Worm (Caenorhabditis elegans): ENCODE results near the gene cisd-3.1.
A peak's percentile ranks its signal among the peaks of the same experiment; 100 is the strongest.

cisd-3.1 gene

DNA sequence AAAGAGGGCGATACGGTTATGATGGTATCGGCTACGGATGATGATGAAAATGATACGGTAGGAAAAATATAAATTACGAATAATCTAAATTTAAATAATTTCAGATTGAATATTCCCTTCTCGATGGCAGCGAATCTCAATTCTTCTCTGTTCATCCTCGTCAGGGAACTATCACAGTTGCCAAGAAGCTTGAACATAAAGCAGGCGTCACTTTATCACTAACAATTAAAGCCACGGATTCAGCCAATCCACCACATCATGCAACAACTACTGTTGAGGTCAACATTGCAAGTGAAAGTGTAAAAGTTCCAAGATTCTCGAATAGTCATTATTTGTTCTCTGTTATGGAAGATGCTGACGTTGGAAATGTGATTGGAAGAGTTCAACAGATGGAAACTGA is 11.7 kb upstream of the cisd-3.1 start:
- TF ChIP-seq tbx-2 (tag; optimal IDR thresholded peaks at IDR 0.05) (no peak), nhr-237 (tag; optimal IDR thresholded peaks at IDR 0.05) (no peak), fkh-8 (tag; optimal IDR thresholded peaks at IDR 0.05) (no peak), swsn-7 (tag; optimal IDR thresholded peaks at IDR 0.05) (no peak), Y116A8C.19 (tag; optimal IDR thresholded peaks at IDR 0.05; ENCODE audit: borderline replicate concordance) (no peak), egl-13 (tag; optimal IDR thresholded peaks at IDR 0.05) (no peak), ceh-88 (GFP tag; IDR thresholded peaks at IDR 0.05) (no peak), unc-86 (tag; optimal IDR thresholded peaks at IDR 0.05) (no peak), blmp-1 (tag; optimal IDR thresholded peaks at IDR 0.05) (no peak), nhr-85 (tag) (peak; percentile 46), jun-1 (tag; optimal IDR thresholded peaks at IDR 0.05) (no peak), unc-30 (tag; optimal IDR thresholded peaks at IDR 0.05) (no peak), aly-2 (tag; optimal IDR thresholded peaks at IDR 0.05) (no peak), zag-1 (tag; optimal IDR thresholded peaks at IDR 0.05) (no peak), efl-1 (optimal IDR thresholded peaks at IDR 0.05) (no peak), efl-1 (GFP tag; optimal IDR thresholded peaks at IDR 0.05 in 1 of 2) (peak in 1 of 2 experiments; percentile 34), fkh-4 (tag; optimal IDR thresholded peaks at IDR 0.05; ENCODE audit: borderline replicate concordance) (no peak), ceh-63 (GFP tag; optimal IDR thresholded peaks at IDR 0.05) (no peak)

DNA sequence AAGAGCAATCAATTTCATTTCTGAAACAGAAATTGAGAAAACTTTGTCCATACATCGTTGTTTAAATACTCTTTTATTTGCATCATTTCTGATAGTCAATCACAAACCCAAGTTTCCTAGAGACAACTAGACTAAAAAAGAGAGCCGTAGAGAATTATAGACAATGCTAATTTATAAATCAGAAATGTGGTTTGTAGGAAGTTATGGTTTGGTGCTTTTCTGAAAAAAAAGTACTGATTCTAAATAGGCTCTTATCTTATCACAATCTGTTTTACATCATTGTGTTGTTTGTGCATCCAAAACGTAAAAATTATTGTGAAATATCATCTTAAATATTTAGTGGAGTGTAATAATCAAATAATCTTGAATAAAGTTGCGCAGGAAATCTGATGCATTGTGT is 2.1 kb upstream of the cisd-3.1 start, which contains the start of gene ugt-62:
ugt-62 (minus strand) TSS at position 20 of the 400 bp plus-strand sequence.
- TF ChIP-seq nhr-90 (tag; optimal IDR thresholded peaks at IDR 0.05; ENCODE audit: poor library complexity) (peak; percentile 35), Y116A8C.19 (tag; optimal IDR thresholded peaks at IDR 0.05; ENCODE audit: borderline replicate concordance) (no peak), lin-35 (GFP tag; optimal IDR thresholded peaks at IDR 0.05) (peak in 1 of 2 experiments; percentile 7), irx-1 (tag; optimal IDR thresholded peaks at IDR 0.05) (no peak), nhr-20 (tag; optimal IDR thresholded peaks at IDR 0.05) (peak; percentile 20), elt-2 (tag; optimal IDR thresholded peaks at IDR 0.05) (peak; percentile 78), pqm-1 (tag; optimal IDR thresholded peaks at IDR 0.05) (peak; percentile 49)

DNA sequence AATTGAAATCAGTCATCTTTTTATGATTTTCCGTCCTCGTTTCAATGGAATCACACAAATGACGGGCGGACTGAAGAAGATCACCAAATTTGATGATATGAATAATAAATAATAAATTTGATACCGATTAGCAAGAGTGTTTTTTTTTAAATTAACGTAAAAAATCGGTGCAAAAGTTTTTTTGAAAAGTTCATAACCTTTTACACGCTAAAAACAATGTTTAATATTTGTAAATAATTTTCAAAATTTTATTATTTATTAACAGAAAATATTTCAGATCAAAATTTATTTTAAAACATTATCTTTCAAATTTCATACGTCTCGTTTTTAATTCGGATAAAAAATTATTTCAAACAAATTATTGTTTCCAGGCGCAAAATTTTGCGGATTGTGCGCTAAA is 2.3 kb downstream of the cisd-3.1 start, which contains the start of gene M88.3:
M88.3 (minus strand) TSS at position 101 of the 400 bp plus-strand sequence.
- no peak for TF ChIP-seq isw-1 (GFP tag; IDR thresholded peaks at IDR 0.05)
- TF ChIP-seq unc-62 (GFP tag; optimal IDR thresholded peaks at IDR 0.05) = no peak
- no peak for TF ChIP-seq F16B12.6 (tag; optimal IDR thresholded peaks at IDR 0.05)
- TF ChIP-seq nhr-90 (tag; optimal IDR thresholded peaks at IDR 0.05; ENCODE audit: poor library complexity) = no peak
- no peak for TF ChIP-seq unc-130 (tag; optimal IDR thresholded peaks at IDR 0.05)
- no peak for TF ChIP-seq lin-39 (tag; optimal IDR thresholded peaks at IDR 0.05)
- no peak for TF ChIP-seq fos-1 (tag; optimal IDR thresholded peaks at IDR 0.05)
- TF ChIP-seq ceh-90 (tag; optimal IDR thresholded peaks at IDR 0.05) = no peak
- no peak for TF ChIP-seq nhr-28 (tag; optimal IDR thresholded peaks at IDR 0.05)
- no peak for TF ChIP-seq snpc-4 (tag; optimal IDR thresholded peaks at IDR 0.05)
- TF ChIP-seq fkh-8 (tag; optimal IDR thresholded peaks at IDR 0.05) = no peak
- TF ChIP-seq vab-15 (tag; optimal IDR thresholded peaks at IDR 0.05) = no peak

DNA sequence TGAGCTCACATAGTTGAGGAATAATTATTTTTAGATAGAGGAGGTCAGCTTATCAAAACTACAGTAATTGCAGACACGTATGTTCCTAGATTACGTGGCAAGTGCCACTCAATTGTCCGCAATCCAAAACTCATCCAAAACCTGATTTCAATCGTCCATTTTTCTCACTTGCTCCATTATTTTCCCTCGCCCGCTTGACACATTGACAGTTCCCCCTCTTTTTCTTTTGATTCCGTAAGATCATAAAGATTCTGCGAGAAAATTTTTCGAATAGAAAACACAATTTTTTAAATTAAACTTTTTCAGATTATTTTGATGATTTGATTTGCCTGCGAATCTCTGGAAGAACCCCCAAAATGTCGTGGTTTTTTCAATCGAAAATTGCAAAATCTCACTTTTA is 6.1 kb downstream of the cisd-3.1 start, which contains the start of gene M88.4:
M88.4 (plus strand) TSS at position 301 of the 400 bp plus-strand sequence.
- TF ChIP-seq lin-39 (tag; optimal IDR thresholded peaks at IDR 0.05) (no peak), pqm-1 (tag; optimal IDR thresholded peaks at IDR 0.05) (no peak), nhr-12 (tag; optimal IDR thresholded peaks at IDR 0.05) (no peak), dsc-1 (tag; optimal IDR thresholded peaks at IDR 0.05) (no peak), dpl-1 (GFP tag; optimal IDR thresholded peaks at IDR 0.05) (no peak), nhr-84 (tag; optimal IDR thresholded peaks at IDR 0.05) (no peak), vab-15 (tag; optimal IDR thresholded peaks at IDR 0.05) (no peak), jun-1 (tag; optimal IDR thresholded peaks at IDR 0.05) (no peak), irx-1 (tag; optimal IDR thresholded peaks at IDR 0.05) (no peak), aha-1 (tag; optimal IDR thresholded peaks at IDR 0.05) (no peak), lin-14 (GFP tag; optimal IDR thresholded peaks at IDR 0.05) (no peak), nhr-85 (tag) (no peak), alr-1 (tag; optimal IDR thresholded peaks at IDR 0.05; ENCODE audit: borderline replicate concordance) (no peak), ceh-88 (GFP tag; IDR thresholded peaks at IDR 0.05) (no peak), ets-5 (GFP tag; IDR thresholded peaks at IDR 0.05) (no peak), nhr-77 (tag; optimal IDR thresholded peaks at IDR 0.05) (no peak), mef-2 (tag; optimal IDR thresholded peaks at IDR 0.05) (no peak), nhr-28 (tag; optimal IDR thresholded peaks at IDR 0.05) (no peak)

Data from whole organism, L1 larva.